Worm (Caenorhabditis elegans): Measurements from ENCODE around the gene C39D10.8.

ce11 chrX:7867307-7867706, 13.4 kb downstream of the C39D10.8 start:
- TF ChIP-seq nhr-11 (tag; optimal IDR thresholded peaks at IDR 0.05) (no peak), nhr-77 (tag; optimal IDR thresholded peaks at IDR 0.05) (no peak), R02D3.7 (tag; optimal IDR thresholded peaks at IDR 0.05) (no peak), fkh-10 (GFP tag; optimal IDR thresholded peaks at IDR 0.05) (no peak), pqm-1 (tag; optimal IDR thresholded peaks at IDR 0.05) (no peak), snpc-4 (tag; optimal IDR thresholded peaks at IDR 0.05) (no peak), lin-39 (tag; optimal IDR thresholded peaks at IDR 0.05) (no peak), nhr-12 (tag; optimal IDR thresholded peaks at IDR 0.05) (no peak), sea-2 (GFP tag; optimal IDR thresholded peaks at IDR 0.05) (no peak)
